Fruit fly (Drosophila melanogaster) whole organism, prepupa: ENCODE measurements around the gene Culd.
A peak's percentile ranks its signal among the peaks of the same experiment; 100 is the strongest.

Experiments used
- Blimp-1 ChIP-seq: fragments of 200-800 bp; sonication (Bioruptor generic); optimal IDR thresholded peaks from 3 replicates; lab custom pipeline; 2017; ENCODE audit warnings: missing biosample characterization, missing genetic modification characterization, mild to moderate bottlenecking, moderate library complexity, missing genetic modification reagents
- CG10669 ChIP-seq: fragments of 200-800 bp; sonication (Bioruptor generic); optimal IDR thresholded peaks from 3 replicates; lab custom pipeline; 2018; ENCODE audit warnings: missing biosample characterization, mild to moderate bottlenecking, missing genetic modification characterization, moderate library complexity
- CG11294 ChIP-seq: fragments of 200-800 bp; sonication (Bioruptor generic); IDR thresholded peaks from 2 replicates; pipeline ENCODE4 v1.3.6; 2022; ENCODE audit warnings: missing biosample characterization, missing genetic modification characterization
- CG11762 ChIP-seq: fragments of 200-800 bp; sonication (Bioruptor generic); optimal IDR thresholded peaks from 3 replicates; lab custom pipeline; 2016; ENCODE audit warnings: missing biosample characterization, missing genetic modification characterization; ENCODE audit not compliant: insufficient read depth
- CG11902 ChIP-seq: fragments of 200-800 bp; sonication (Bioruptor generic); optimal IDR thresholded peaks from 3 replicates; lab custom pipeline; 2016; ENCODE audit warnings: missing biosample characterization, missing genetic modification characterization
- CG15336 ChIP-seq: fragments of 200-800 bp; sonication (Bioruptor generic); IDR thresholded peaks from 2 replicates; pipeline ENCODE4 v1.3.6; 2022; ENCODE audit warnings: missing biosample characterization, missing genetic modification characterization
- CG1621 ChIP-seq: fragments of 200-800 bp; sonication (Bioruptor generic); optimal IDR thresholded peaks from 3 replicates; lab custom pipeline; 2018; ENCODE audit warnings: missing biosample characterization, mild to moderate bottlenecking, missing genetic modification characterization
- CG32006 ChIP-seq: fragments of 200-800 bp; sonication (Bioruptor generic); optimal IDR thresholded peaks from 3 replicates; lab custom pipeline; 2017; ENCODE audit warnings: missing biosample characterization, mild to moderate bottlenecking, missing genetic modification characterization
- CG34406 ChIP-seq: fragments of 200-800 bp; sonication (Bioruptor generic); optimal IDR thresholded peaks from 3 replicates; lab custom pipeline; 2016; ENCODE audit warnings: missing biosample characterization, missing genetic modification characterization
- CG3919 ChIP-seq: fragments of 200-800 bp; sonication (Bioruptor generic); optimal IDR thresholded peaks from 3 replicates; lab custom pipeline; 2016; ENCODE audit warnings: missing biosample characterization, missing genetic modification characterization
- CG4318 ChIP-seq: fragments of 200-800 bp; sonication (Bioruptor generic); optimal IDR thresholded peaks from 3 replicates; lab custom pipeline; 2017; ENCODE audit warnings: missing biosample characterization, mild to moderate bottlenecking, missing genetic modification characterization
- CG6276 ChIP-seq: fragments of 200-800 bp; sonication (Bioruptor generic); optimal IDR thresholded peaks from 2 replicates; lab custom pipeline; 2017; ENCODE audit warnings: missing biosample characterization, mild to moderate bottlenecking, missing genetic modification characterization
- CG6792 ChIP-seq: fragments of 200-800 bp; sonication (Bioruptor generic); optimal IDR thresholded peaks from 3 replicates; lab custom pipeline; 2016; ENCODE audit warnings: missing biosample characterization, missing genetic modification characterization
- CG6808 ChIP-seq: fragments of 200-800 bp; sonication (Bioruptor generic); optimal IDR thresholded peaks from 3 replicates; lab custom pipeline; 2017; ENCODE audit warnings: missing biosample characterization, missing genetic modification characterization, mild to moderate bottlenecking, moderate library complexity, missing genetic modification reagents
- CG6854 ChIP-seq: fragments of 200-800 bp; sonication (Bioruptor generic); optimal IDR thresholded peaks from 2 replicates; lab custom pipeline; 2017; ENCODE audit warnings: missing biosample characterization, mild to moderate bottlenecking, missing genetic modification characterization
- CG7368 ChIP-seq: fragments of 200-800 bp; sonication (Bioruptor generic); optimal IDR thresholded peaks from 3 replicates; lab custom pipeline; 2016; ENCODE audit warnings: missing biosample characterization, missing genetic modification characterization
- CG8119 ChIP-seq: fragments of 200-800 bp; sonication (Bioruptor generic); IDR thresholded peaks from 3 replicates; pipeline ENCODE4 v1.3.6; 2022; ENCODE audit warnings: missing biosample characterization, missing genetic modification characterization
- CG8319 ChIP-seq: fragments of 200-800 bp; sonication (Bioruptor generic); optimal IDR thresholded peaks from 3 replicates; lab custom pipeline; 2016; ENCODE audit warnings: missing biosample characterization, missing genetic modification characterization
- CG8632 ChIP-seq: fragments of 200-800 bp; sonication (Bioruptor generic); optimal IDR thresholded peaks from 3 replicates; lab custom pipeline; 2016; ENCODE audit warnings: missing biosample characterization, missing genetic modification characterization
- Eip75B ChIP-seq: fragments of 200-800 bp; sonication (Bioruptor generic); optimal IDR thresholded peaks from 3 replicates; lab custom pipeline; 2016; ENCODE audit warnings: missing biosample characterization, missing genetic modification characterization
- Eip78C ChIP-seq: fragments of 200-800 bp; sonication (Bioruptor generic); peaks from one replicate; lab custom pipeline; 2016; ENCODE audit warnings: missing biosample characterization, missing genetic modification characterization
- Eip93F ChIP-seq: fragments of 200-800 bp; sonication (Bioruptor generic); optimal IDR thresholded peaks from 2 replicates; lab custom pipeline; 2016; ENCODE audit warnings: missing biosample characterization, mild to moderate bottlenecking, missing genetic modification characterization
- Ets96B ChIP-seq: fragments of 200-800 bp; optimal IDR thresholded peaks from 2 replicates; lab custom pipeline; 2019; ENCODE audit warnings: missing biosample characterization, mild to moderate bottlenecking, missing genetic modification characterization, moderate library complexity
- Hr4 ChIP-seq: fragments of 200-800 bp; sonication (Bioruptor generic); optimal IDR thresholded peaks from 3 replicates; lab custom pipeline; 2016; ENCODE audit warnings: missing biosample characterization, missing genetic modification characterization
- Lpt ChIP-seq: fragments of 200-800 bp; sonication (Bioruptor generic); optimal IDR thresholded peaks from 3 replicates; lab custom pipeline; 2016; ENCODE audit warnings: missing biosample characterization, missing genetic modification characterization
- Met ChIP-seq: fragments of 200-800 bp; sonication (Bioruptor generic); optimal IDR thresholded peaks from 3 replicates; lab custom pipeline; 2016; ENCODE audit warnings: missing biosample characterization, missing genetic modification characterization
- Sox102F ChIP-seq: fragments of 200-800 bp; sonication (Bioruptor generic); optimal IDR thresholded peaks from 2 replicates; lab custom pipeline; 2016; ENCODE audit warnings: missing biosample characterization, mild to moderate bottlenecking, missing genetic modification characterization
- Sox14 ChIP-seq: fragments of 200-800 bp; sonication (Bioruptor generic); optimal IDR thresholded peaks from 3 replicates; lab custom pipeline; 2016; ENCODE audit warnings: missing biosample characterization, missing genetic modification characterization
- achi ChIP-seq: fragments of 200-800 bp; sonication (Bioruptor generic); optimal IDR thresholded peaks from 3 replicates; lab custom pipeline; 2016; ENCODE audit warnings: missing biosample characterization, missing genetic modification characterization
- cyc ChIP-seq: fragments of 200-800 bp; sonication (Bioruptor generic); optimal IDR thresholded peaks from 3 replicates; lab custom pipeline; 2016; ENCODE audit warnings: missing biosample characterization, missing genetic modification characterization
- eg ChIP-seq: fragments of 200-800 bp; sonication (Bioruptor generic); IDR thresholded peaks from 3 replicates; pipeline ENCODE4 v1.3.6; 2022; ENCODE audit warnings: missing biosample characterization, missing genetic modification characterization
- esn ChIP-seq: fragments of 200-800 bp; sonication (Bioruptor generic); optimal IDR thresholded peaks from 2 replicates; lab custom pipeline; 2016; ENCODE audit warnings: missing biosample characterization, mild to moderate bottlenecking, missing genetic modification characterization, moderate library complexity
- fd59A ChIP-seq: fragments of 200-800 bp; sonication (Bioruptor generic); optimal IDR thresholded peaks from 2 replicates; lab custom pipeline; 2017; ENCODE audit warnings: missing biosample characterization, mild to moderate bottlenecking, missing genetic modification characterization, missing genetic modification reagents
- fd85E ChIP-seq: fragments of 200-800 bp; sonication (Bioruptor generic); optimal IDR thresholded peaks from 3 replicates; lab custom pipeline; 2016; ENCODE audit warnings: missing biosample characterization, missing genetic modification characterization
- fkh ChIP-seq: fragments of 200-800 bp; sonication (Bioruptor generic); optimal IDR thresholded peaks from 3 replicates; lab custom pipeline; 2017; ENCODE audit warnings: missing biosample characterization, mild to moderate bottlenecking, missing genetic modification characterization, moderate library complexity
- lz ChIP-seq: fragments of 200-800 bp; sonication (Bioruptor generic); optimal IDR thresholded peaks from 3 replicates; lab custom pipeline; 2016; ENCODE audit warnings: missing biosample characterization, missing genetic modification characterization
- net ChIP-seq: fragments of 200-800 bp; sonication (Bioruptor generic); optimal IDR thresholded peaks from 3 replicates; lab custom pipeline; 2016; ENCODE audit warnings: missing biosample characterization, missing genetic modification characterization
- pdm3 ChIP-seq: fragments of 200-800 bp; sonication (Bioruptor generic); optimal IDR thresholded peaks from 3 replicates; lab custom pipeline; 2016; ENCODE audit warnings: missing biosample characterization, missing genetic modification characterization
- salr ChIP-seq, 2 experiments: fragments of 200-800 bp; sonication (Bioruptor generic); optimal IDR thresholded peaks; 3 replicates each; lab custom pipeline; 2016 to 2018; ENCODE audit warnings: missing biosample characterization in 2 of 2, missing genetic modification characterization in 2 of 2, mild to moderate bottlenecking in 1 of 2
- ss ChIP-seq, 2 experiments: fragments of 200-800 bp; sonication (Bioruptor generic); optimal IDR thresholded peaks; 2 replicates in 1 of 2; 3 replicates in 1 of 2; lab custom pipeline; 2017 to 2018; ENCODE audit warnings: mild to moderate bottlenecking in 2 of 2, missing biosample characterization in 2 of 2, missing genetic modification characterization in 2 of 2, moderate library complexity in 1 of 2
- svp ChIP-seq: fragments of 200-800 bp; sonication (Bioruptor generic); peaks from one replicate; lab custom pipeline; 2016; ENCODE audit warnings: missing biosample characterization, missing genetic modification characterization
- vri ChIP-seq: fragments of 200-800 bp; sonication (Bioruptor generic); optimal IDR thresholded peaks from 3 replicates; lab custom pipeline; 2016; ENCODE audit warnings: missing biosample characterization, mild to moderate bottlenecking, missing genetic modification characterization

The Culd gene

DNA sequence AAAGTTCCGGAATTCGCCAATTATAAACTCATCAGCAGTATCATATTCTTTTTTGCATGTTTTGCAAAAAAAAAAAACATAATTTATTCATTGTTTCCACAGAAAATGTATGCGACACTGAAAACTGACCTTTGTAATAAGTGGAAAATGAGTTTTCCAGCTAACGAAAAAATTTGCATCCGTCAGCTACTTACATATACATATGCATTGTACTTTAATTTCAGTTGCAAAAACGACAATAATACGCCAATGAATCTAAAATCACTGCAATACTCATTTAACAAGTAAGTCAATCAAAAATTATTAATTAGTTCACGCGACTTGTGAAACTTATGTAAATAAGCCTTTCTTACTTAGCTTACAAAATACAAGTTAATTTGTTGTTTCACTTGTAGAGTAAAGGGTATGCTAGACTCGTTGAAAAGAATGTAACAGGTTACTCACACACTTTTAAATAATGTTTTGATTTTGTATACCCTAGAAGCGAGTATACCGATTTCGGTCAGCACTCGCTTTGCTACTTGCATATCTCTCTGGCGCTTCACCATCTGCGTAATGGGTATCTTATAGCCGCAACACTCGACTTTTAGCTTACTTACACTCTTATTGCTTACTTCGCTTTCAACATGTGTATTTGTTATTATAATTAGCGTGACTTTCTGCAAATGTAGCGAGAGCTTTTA lies 42.8 kb upstream of the Culd start (continued):
- TF ChIP-seq salr (GFP tag; optimal IDR thresholded peaks at IDR 0.05; lab: Kevin White, UChicago) (peak in 1 of 2 experiments; percentile 72), CG32006 (GFP tag; lab: Kevin White, UChicago) (no peak), Met (no peak), Hr4 (GFP tag; lab: Kevin White, UChicago) (no peak), CG7368 (GFP tag; lab: Kevin White, UChicago) (no peak), Sox102F (GFP tag; lab: Kevin White, UChicago) (peak; percentile 85), vri (GFP tag; lab: Kevin White, UChicago) (no peak), cyc (no peak), CG11902 (peak; percentile 82), CG3919 (GFP tag; lab: Kevin White, UChicago) (no peak), CG6792 (GFP tag; lab: Kevin White, UChicago) (peak; percentile 63), Lpt (GFP tag; lab: Kevin White, UChicago) (no peak), CG11762 (peak; percentile 71), Blimp-1 (peak; percentile 68), CG10669 (GFP tag; lab: Kevin White, UChicago) (no peak), CG8319 (GFP tag; lab: Kevin White, UChicago) (peak; percentile 74), lz (no peak)

DNA sequence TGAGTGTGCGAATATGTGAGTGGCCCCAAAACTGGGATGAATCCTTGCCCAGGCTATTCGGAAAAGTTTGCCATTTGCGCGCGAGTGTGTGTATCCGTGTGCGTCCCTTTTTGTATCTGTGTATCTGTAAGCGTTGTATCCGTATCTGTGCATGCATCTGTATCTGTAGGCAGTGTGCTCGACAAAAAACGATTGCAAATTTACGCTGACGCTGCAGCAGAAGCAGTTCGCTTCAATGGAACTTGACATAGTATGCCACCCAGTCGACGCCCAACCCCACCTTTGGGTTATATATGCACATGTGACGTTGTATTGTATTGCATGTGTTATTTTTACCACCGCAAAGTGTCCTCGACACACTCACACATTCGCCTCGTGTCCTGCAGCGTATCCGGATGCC lies 40.1 kb upstream of the Culd start:
- TF ChIP-seq CG6808 (GFP tag; lab: Kevin White, UChicago) (no peak), Lpt (GFP tag; lab: Kevin White, UChicago) (no peak), CG10669 (GFP tag; lab: Kevin White, UChicago) (no peak), CG8632 (GFP tag; lab: Kevin White, UChicago) (no peak), CG6276 (GFP tag; lab: Kevin White, UChicago) (no peak), Eip75B (GFP tag; lab: Kevin White, UChicago) (no peak), Eip93F (GFP tag; lab: Kevin White, UChicago) (no peak), lz (no peak), CG6854 (GFP tag; lab: Kevin White, UChicago) (no peak), CG15336 (GFP tag; lab: Robert Waterston, UW) (no peak), CG11294 (no peak), Ets96B (tag; lab: Kevin White, UChicago) (no peak), CG34406 (GFP tag; lab: Kevin White, UChicago) (no peak), salr (GFP tag; optimal IDR thresholded peaks at IDR 0.05; lab: Kevin White, UChicago) (no peak), esn (GFP tag; lab: Kevin White, UChicago) (no peak), CG8119 (GFP tag; lab: Robert Waterston, UW) (no peak), CG4318 (GFP tag; lab: Kevin White, UChicago) (no peak), vri (GFP tag; lab: Kevin White, UChicago) (no peak)

DNA sequence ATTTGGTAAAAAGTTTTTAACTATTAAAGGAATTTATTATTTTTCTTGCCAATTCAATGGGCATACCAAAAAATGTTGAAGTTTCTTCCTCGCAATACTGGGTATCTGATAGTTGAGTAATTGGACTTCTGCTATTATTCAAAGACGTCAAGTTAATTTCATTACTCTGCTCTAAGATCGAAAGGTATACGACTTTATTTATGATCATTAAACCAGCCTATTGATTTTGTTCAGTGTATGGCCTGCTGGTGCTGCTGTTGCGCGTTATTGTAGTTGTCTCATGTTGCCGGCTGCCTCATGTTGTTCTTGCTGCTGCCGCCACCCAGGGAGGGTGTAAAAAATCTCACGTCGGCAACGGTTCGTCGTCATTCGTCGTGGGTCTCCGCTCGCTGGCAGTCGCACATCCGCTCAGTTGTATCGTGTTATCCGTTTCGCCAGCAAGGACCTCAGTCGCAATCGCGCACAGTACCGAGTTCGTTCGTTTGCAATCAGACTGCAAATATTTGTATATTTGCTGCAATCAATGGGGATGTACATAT lies 39.6 kb upstream of the Culd start, which contains the start of gene CG7120:
TSS of gene CG7120 (plus strand) at position 371 of the 539 bp plus-strand sequence.
- peak; percentile 12 for TF ChIP-seq lz
- TF ChIP-seq cyc = peak; percentile 55
- TF ChIP-seq CG34406 (GFP tag; lab: Kevin White, UChicago) = peak; percentile 19
- peak; percentile 15 for TF ChIP-seq pdm3 (GFP tag; lab: Kevin White, UChicago)
- no peak for TF ChIP-seq CG8632 (GFP tag; lab: Kevin White, UChicago)
- TF ChIP-seq CG4318 (GFP tag; lab: Kevin White, UChicago) = no peak
- peak; percentile 51; the same call in 1 of the 2 replicates for TF ChIP-seq CG15336 (GFP tag; lab: Robert Waterston, UW)
- TF ChIP-seq salr (GFP tag; optimal IDR thresholded peaks at IDR 0.05; lab: Kevin White, UChicago) = peak in 1 of 2 experiments; percentile 46
- no peak for TF ChIP-seq fd85E (GFP tag; lab: Kevin White, UChicago)
- peak; percentile 43 for TF ChIP-seq CG10669 (GFP tag; lab: Kevin White, UChicago)
- TF ChIP-seq achi = no peak
- TF ChIP-seq vri (GFP tag; lab: Kevin White, UChicago) = no peak
- TF ChIP-seq ss (GFP tag; optimal IDR thresholded peaks at IDR 0.05; lab: Kevin White, UChicago) = no peak
- TF ChIP-seq Met = peak; percentile 34
- TF ChIP-seq CG6792 (GFP tag; lab: Kevin White, UChicago) = no peak
- TF ChIP-seq CG3919 (GFP tag; lab: Kevin White, UChicago) = peak; percentile 14
- peak; percentile 75 for TF ChIP-seq svp (GFP tag; lab: Kevin White, UChicago)
- peak; percentile 43; the same call in 1 of the 3 replicates for TF ChIP-seq eg (GFP tag; lab: Robert Waterston, UW)
- peak; percentile 47 for TF ChIP-seq CG6276 (GFP tag; lab: Kevin White, UChicago)
- TF ChIP-seq Blimp-1 = no peak
- TF ChIP-seq CG1621 (tag; lab: Kevin White, UChicago) = no peak
- no peak for TF ChIP-seq fd59A (GFP tag; lab: Kevin White, UChicago)
- TF ChIP-seq Sox102F (GFP tag; lab: Kevin White, UChicago) = no peak
- TF ChIP-seq Sox14 (GFP tag; lab: Kevin White, UChicago) = peak; percentile 23
- TF ChIP-seq Eip78C (GFP tag; lab: Kevin White, UChicago) = peak; percentile 80
- peak; percentile 31 for TF ChIP-seq Ets96B (tag; lab: Kevin White, UChicago)
- TF ChIP-seq CG6808 (GFP tag; lab: Kevin White, UChicago) = no peak
- no peak for TF ChIP-seq CG11902
- no peak for TF ChIP-seq fkh (GFP tag; lab: Kevin White, UChicago)
- peak; percentile 46 for TF ChIP-seq Hr4 (GFP tag; lab: Kevin White, UChicago)
- TF ChIP-seq net (GFP tag; lab: Kevin White, UChicago) = no peak
